Worm (Caenorhabditis elegans) whole organism, young adult: ENCODE results near the gene elt-6.

Experiments
- B0019.2 ChIP-seq: fragments of 200-800 bp; sonication (Bioruptor generic); conservative IDR thresholded peaks from 2 replicates; pipeline ENCODE4 v1.3.6; 2022; ENCODE audit warnings: missing genetic modification reagents, missing genetic modification characterization, missing compliant biosample characterization
- B0035.1 ChIP-seq: sonication (generic microtip); optimal IDR thresholded peaks from 2 replicates; lab custom pipeline; 2016; ENCODE audit warnings: missing genetic modification characterization, mild to moderate bottlenecking, missing compliant biosample characterization, missing genotype, missing genetic modification reagents
- C06A6.2 ChIP-seq: fragments of 200-800 bp; sonication (Bioruptor generic); conservative IDR thresholded peaks from 2 replicates; pipeline ENCODE4 v1.3.6; 2022; ENCODE audit warnings: missing genetic modification characterization, missing compliant biosample characterization
- D2030.7 ChIP-seq: fragments of 200-800 bp; sonication (Bioruptor generic); IDR thresholded peaks from 2 replicates; pipeline ENCODE4 v1.3.6; 2022; ENCODE audit warnings: missing genetic modification reagents, missing genetic modification characterization, missing compliant biosample characterization
- F23B12.7 ChIP-seq: sonication (generic microtip); optimal IDR thresholded peaks from 2 replicates; lab custom pipeline; 2017; ENCODE audit warnings: missing genetic modification characterization, mild to moderate bottlenecking, missing compliant biosample characterization, antibody characterized with exemption, moderate library complexity; ENCODE audit not compliant: insufficient read depth
- F33H1.4 ChIP-seq: fragments of 200-800 bp; sonication (Bioruptor generic); IDR thresholded peaks from 2 replicates; pipeline ENCODE4 v1.3.6; 2022; ENCODE audit warnings: missing genetic modification reagents, missing genetic modification characterization, missing compliant biosample characterization
- F57C9.4 ChIP-seq: sonication (generic microtip); optimal IDR thresholded peaks from 2 replicates; lab custom pipeline; 2017; ENCODE audit warnings: mild to moderate bottlenecking, missing genetic modification characterization, missing compliant biosample characterization
- K11D2.4 ChIP-seq: fragments of 200-800 bp; sonication (Bioruptor generic); IDR thresholded peaks from 2 replicates; pipeline ENCODE4 v1.3.6; 2022; ENCODE audit warnings: missing genetic modification reagents, missing genetic modification characterization, missing compliant biosample characterization
- T07F8.4 ChIP-seq: sonication (generic microtip); optimal IDR thresholded peaks from 2 replicates; lab custom pipeline; 2016; ENCODE audit warnings: mild to moderate bottlenecking, missing genetic modification characterization, moderate library complexity, missing compliant biosample characterization
- Y67H2A.10 ChIP-seq: fragments of 200-800 bp; sonication (Bioruptor generic); conservative IDR thresholded peaks from 2 replicates; pipeline ENCODE4 v1.3.6; 2022; ENCODE audit warnings: missing genetic modification reagents, missing genetic modification characterization, missing compliant biosample characterization
- akir-1 ChIP-seq: fragments of 200-800 bp; sonication (Bioruptor generic); optimal IDR thresholded peaks from 2 replicates; lab custom pipeline; 2018; ENCODE audit warnings: mild to moderate bottlenecking, missing genetic modification characterization, moderate library complexity, missing compliant biosample characterization
- atf-7 ChIP-seq: sonication (generic microtip); optimal IDR thresholded peaks from 2 replicates; lab custom pipeline; 2017; ENCODE audit warnings: mild to moderate bottlenecking, missing genetic modification characterization, missing compliant biosample characterization
- attf-3 ChIP-seq: fragments of 200-800 bp; sonication (Bioruptor generic); conservative IDR thresholded peaks from 2 replicates; pipeline ENCODE4 v1.3.6; 2022; ENCODE audit warnings: missing genetic modification reagents, missing genetic modification characterization, missing compliant biosample characterization
- attf-6 ChIP-seq: fragments of 200-800 bp; sonication (Bioruptor generic); IDR thresholded peaks from 2 replicates; pipeline ENCODE4 v1.3.6; 2022; ENCODE audit warnings: missing genetic modification reagents, missing genetic modification characterization, missing compliant biosample characterization
- cebp-1 ChIP-seq, 2 experiments: fragments of 200-800 bp in 1 of 2; sonication (Bioruptor generic) in 1 of 2; sonication (generic microtip) in 1 of 2; IDR thresholded peaks in 1 of 2; optimal IDR thresholded peaks in 1 of 2; 2 replicates each; pipeline versions ENCODE4 v1.3.6 to Lab custom; 2017 to 2022; ENCODE audit warnings: missing compliant biosample characterization in 2 of 2, missing genetic modification characterization in 2 of 2, mild to moderate bottlenecking in 1 of 2, missing genetic modification reagents in 1 of 2, moderate library complexity in 1 of 2
- ceh-27 ChIP-seq: fragments of 200-800 bp; sonication (Bioruptor generic); optimal IDR thresholded peaks from 2 replicates; lab custom pipeline; 2018; ENCODE audit warnings: mild to moderate bottlenecking, missing genetic modification characterization, moderate library complexity, missing compliant biosample characterization
- die-1 ChIP-seq: sonication (generic microtip); optimal IDR thresholded peaks from 2 replicates; lab custom pipeline; 2016; ENCODE audit warnings: missing genotype, mild to moderate bottlenecking, missing genetic modification characterization, missing compliant biosample characterization
- dox-1 ChIP-seq: fragments of 200-800 bp; sonication (Bioruptor generic); IDR thresholded peaks from 2 replicates; pipeline ENCODE4 v1.3.6; 2022; ENCODE audit warnings: missing genetic modification reagents, missing genetic modification characterization, missing compliant biosample characterization
- dpl-1 ChIP-seq: fragments of 150-350 bp; optimal IDR thresholded peaks from 2 replicates; lab custom pipeline; 2014; ENCODE audit warnings: missing biosample characterization, missing genetic modification reagents, missing genetic modification characterization
- egl-18 ChIP-seq: fragments of 200-800 bp; sonication (Bioruptor generic); IDR thresholded peaks from 2 replicates; pipeline ENCODE4 v1.3.6; 2022; ENCODE audit warnings: missing genetic modification reagents, missing genetic modification characterization, missing compliant biosample characterization
- egl-44 ChIP-seq: fragments of 200-800 bp; sonication (Bioruptor generic); IDR thresholded peaks from 2 replicates; pipeline ENCODE4 v1.3.6; 2022; ENCODE audit warnings: missing genetic modification reagents, missing genetic modification characterization, missing compliant biosample characterization
- egrh-3 ChIP-seq: fragments of 200-800 bp; sonication (Bioruptor generic); IDR thresholded peaks from 2 replicates; pipeline ENCODE4 v1.3.6; 2022; ENCODE audit warnings: missing genetic modification reagents, missing genetic modification characterization, missing compliant biosample characterization
- ekl-4 ChIP-seq: fragments of 200-800 bp; sonication (Bioruptor generic); IDR thresholded peaks from 2 replicates; pipeline ENCODE4 v1.3.6; 2022; ENCODE audit warnings: missing genetic modification reagents, missing genetic modification characterization, missing compliant biosample characterization
- hrde-1 ChIP-seq: sonication (generic microtip); optimal IDR thresholded peaks from 2 replicates; lab custom pipeline; 2016; ENCODE audit warnings: missing genetic modification characterization, mild to moderate bottlenecking, missing compliant biosample characterization, moderate library complexity, missing genotype, missing genetic modification reagents, borderline replicate concordance
- lin-35 ChIP-seq, 3 experiments: fragments of 150-350 bp in 2 of 3; sonication (generic microtip) in 1 of 3; optimal IDR thresholded peaks; 2 replicates each; lab custom pipeline; 2014 to 2018; ENCODE audit warnings: missing biosample characterization in 3 of 3, missing genetic modification characterization in 3 of 3, missing genetic modification reagents in 3 of 3
- lin-40 ChIP-seq: sonication (generic microtip); optimal IDR thresholded peaks from 2 replicates; lab custom pipeline; 2016; ENCODE audit warnings: missing genetic modification characterization, mild to moderate bottlenecking, missing compliant biosample characterization, missing genotype, missing genetic modification reagents
- lin-54 ChIP-seq: fragments of 200-800 bp; sonication (Bioruptor generic); optimal IDR thresholded peaks from 2 replicates; lab custom pipeline; 2018; ENCODE audit warnings: mild to moderate bottlenecking, missing genetic modification characterization, missing compliant biosample characterization
- mes-4 ChIP-seq: sonication (generic microtip); optimal IDR thresholded peaks from 2 replicates; lab custom pipeline; 2016; ENCODE audit warnings: missing genotype, missing genetic modification characterization, missing compliant biosample characterization
- nhr-120 ChIP-seq: fragments of 200-800 bp; sonication (Bioruptor generic); IDR thresholded peaks from 2 replicates; pipeline ENCODE4 v1.3.6; 2022; ENCODE audit warnings: missing genetic modification characterization, missing compliant biosample characterization
- nhr-27 ChIP-seq: fragments of 200-800 bp; sonication (Bioruptor generic); optimal IDR thresholded peaks from 2 replicates; lab custom pipeline; 2018; ENCODE audit warnings: mild to moderate bottlenecking, missing genetic modification characterization, moderate library complexity, missing compliant biosample characterization
- pbrm-1 ChIP-seq: fragments of 200-800 bp; sonication (Bioruptor generic); IDR thresholded peaks from 2 replicates; pipeline ENCODE4 v1.3.6; 2022; ENCODE audit warnings: missing genetic modification reagents, missing genetic modification characterization, missing compliant biosample characterization
- sea-2 ChIP-seq: fragments of 200-800 bp; sonication (Bioruptor generic); IDR thresholded peaks from 2 replicates; pipeline ENCODE4 v1.3.6; 2022; ENCODE audit warnings: missing genetic modification characterization, missing compliant biosample characterization
- snpc-3.4 ChIP-seq: sonication (generic microtip); optimal IDR thresholded peaks from 2 replicates; lab custom pipeline; 2017; ENCODE audit warnings: missing genetic modification characterization, mild to moderate bottlenecking, missing compliant biosample characterization, antibody characterized with exemption, moderate library complexity, missing genotype, missing genetic modification reagents
- somi-1 ChIP-seq: fragments of 200-800 bp; sonication (Bioruptor generic); optimal IDR thresholded peaks from 2 replicates; lab custom pipeline; 2018; ENCODE audit warnings: mild to moderate bottlenecking, missing genetic modification characterization, missing compliant biosample characterization
- sptf-2 ChIP-seq: fragments of 200-800 bp; sonication (Bioruptor generic); optimal IDR thresholded peaks from 2 replicates; lab custom pipeline; 2018; ENCODE audit warnings: mild to moderate bottlenecking, missing genetic modification characterization, missing compliant biosample characterization
- unc-130 ChIP-seq: sonication (generic microtip); optimal IDR thresholded peaks from 2 replicates; lab custom pipeline; 2016; ENCODE audit warnings: missing genetic modification reagents, missing genetic modification characterization, missing compliant biosample characterization
- ztf-22 ChIP-seq: fragments of 200-800 bp; sonication (Bioruptor generic); optimal IDR thresholded peaks from 2 replicates; lab custom pipeline; 2018; ENCODE audit warnings: mild to moderate bottlenecking, missing genetic modification characterization, moderate library complexity, missing compliant biosample characterization
- ztf-26 ChIP-seq: sonication (generic microtip); optimal IDR thresholded peaks from 2 replicates; lab custom pipeline; 2017; ENCODE audit warnings: missing genetic modification characterization, missing compliant biosample characterization
- ztf-6 ChIP-seq: fragments of 200-800 bp; sonication (Bioruptor generic); IDR thresholded peaks from 2 replicates; pipeline ENCODE4 v1.3.6; 2022; ENCODE audit warnings: missing genetic modification reagents, missing genetic modification characterization, missing compliant biosample characterization

elt-6 gene

ce11 chrIV:1953132-1953629 lies 35.4 kb downstream of the elt-6 start, which contains the start of gene F52C12.2 (continued):
- TF ChIP-seq lin-40 (tag; lab: Kevin White, UChicago) (peak; percentile 41), F57C9.4 (tag; lab: Kevin White, UChicago) (no peak), lin-35 (GFP tag; optimal IDR thresholded peaks at IDR 0.05; lab: Kevin White, UChicago) (peak in 1 of 3 experiments; percentile 48), nhr-120 (GFP tag; lab: Robert Waterston, UW) (no peak), dox-1 (GFP tag; lab: Robert Waterston, UW) (no peak), akir-1 (no peak), K11D2.4 (GFP tag; lab: Robert Waterston, UW) (no peak), lin-54 (peak; percentile 29), ceh-27 (no peak), ztf-6 (GFP tag; lab: Robert Waterston, UW) (no peak), attf-3 (GFP tag; lab: Robert Waterston, UW) (peak; percentile 98), mes-4 (no peak), somi-1 (GFP tag; lab: Kevin White, UChicago) (no peak), cebp-1 (GFP tag; IDR thresholded peaks at IDR 0.05; lab: Robert Waterston, UW) (no peak), cebp-1 (tag; optimal IDR thresholded peaks at IDR 0.05; lab: Kevin White, UChicago) (peak; percentile 66), atf-7 (tag; lab: Kevin White, UChicago) (no peak), D2030.7 (GFP tag; lab: Robert Waterston, UW) (no peak), unc-130 (GFP tag; lab: Kevin White, UChicago) (no peak), hrde-1 (no peak), F33H1.4 (GFP tag; lab: Robert Waterston, UW) (no peak), sea-2 (GFP tag; lab: Robert Waterston, UW) (no peak), B0035.1 (tag; lab: Kevin White, UChicago) (no peak), egrh-3 (GFP tag; lab: Robert Waterston, UW) (no peak), B0019.2 (GFP tag; lab: Robert Waterston, UW) (no peak), T07F8.4 (tag; lab: Kevin White, UChicago) (no peak), pbrm-1 (GFP tag; lab: Robert Waterston, UW) (no peak), dpl-1 (GFP tag; lab: Kevin White, UChicago) (peak; percentile 31), Y67H2A.10 (GFP tag; lab: Robert Waterston, UW) (no peak), F23B12.7 (tag; lab: Kevin White, UChicago) (no peak), ztf-26 (tag; lab: Kevin White, UChicago) (no peak)

- no peak for TF ChIP-seq nhr-27 (tag; lab: Kevin White, UChicago)
- TF ChIP-seq egl-18 (GFP tag; lab: Robert Waterston, UW): no peak
- TF ChIP-seq, all 124 proteins: peak for 0
Observed at ce11 chrIV:1956411-1956810, 38.6 kb downstream of the elt-6 start, which contains the start of gene F52C12.6. TSS of gene F52C12.6 (plus strand) at chrIV:1956711.

ce11 chrIV:1959554-1959953 lies 41.8 kb downstream of the elt-6 start, which contains the start of gene tdpo-1:
TSS of gene tdpo-1 (plus strand) at chrIV:1959854.
- TF ChIP-seq ztf-26 (tag; lab: Kevin White, UChicago) (no peak), egl-44 (GFP tag; lab: Robert Waterston, UW) (no peak), snpc-3.4 (tag; lab: Kevin White, UChicago) (no peak), C06A6.2 (GFP tag; lab: Robert Waterston, UW) (no peak), sptf-2 (GFP tag; lab: Kevin White, UChicago) (no peak), egl-18 (GFP tag; lab: Robert Waterston, UW) (no peak), ztf-22 (no peak), B0019.2 (GFP tag; lab: Robert Waterston, UW) (no peak), Y67H2A.10 (GFP tag; lab: Robert Waterston, UW) (no peak), ekl-4 (no peak), attf-6 (GFP tag; lab: Robert Waterston, UW) (no peak), die-1 (tag; lab: Kevin White, UChicago) (no peak), K11D2.4 (GFP tag; lab: Robert Waterston, UW) (no peak)
